Fruit fly (Drosophila melanogaster) whole organism, prepupa: ENCODE data around the gene CG6340.

Experiments used
- Blimp-1 ChIP-seq: fragments of 200-800 bp; sonication (Bioruptor generic); optimal IDR thresholded peaks from 3 replicates; lab custom pipeline; 2017; ENCODE audit warnings: missing biosample characterization, missing genetic modification characterization, mild to moderate bottlenecking, moderate library complexity, missing genetic modification reagents
- CG10631 ChIP-seq: fragments of 200-800 bp; sonication (Bioruptor generic); optimal IDR thresholded peaks from 2 replicates; lab custom pipeline; 2016; ENCODE audit warnings: missing biosample characterization, missing genetic modification characterization
- CG10669 ChIP-seq: fragments of 200-800 bp; sonication (Bioruptor generic); optimal IDR thresholded peaks from 3 replicates; lab custom pipeline; 2018; ENCODE audit warnings: missing biosample characterization, mild to moderate bottlenecking, missing genetic modification characterization, moderate library complexity
- CG11294 ChIP-seq: fragments of 200-800 bp; sonication (Bioruptor generic); IDR thresholded peaks from 2 replicates; pipeline ENCODE4 v1.3.6; 2022; ENCODE audit warnings: missing biosample characterization, missing genetic modification characterization
- CG11762 ChIP-seq: fragments of 200-800 bp; sonication (Bioruptor generic); optimal IDR thresholded peaks from 3 replicates; lab custom pipeline; 2016; ENCODE audit warnings: missing biosample characterization, missing genetic modification characterization; ENCODE audit not compliant: insufficient read depth
- CG11902 ChIP-seq: fragments of 200-800 bp; sonication (Bioruptor generic); optimal IDR thresholded peaks from 3 replicates; lab custom pipeline; 2016; ENCODE audit warnings: missing biosample characterization, missing genetic modification characterization
- CG1621 ChIP-seq: fragments of 200-800 bp; sonication (Bioruptor generic); optimal IDR thresholded peaks from 3 replicates; lab custom pipeline; 2018; ENCODE audit warnings: missing biosample characterization, mild to moderate bottlenecking, missing genetic modification characterization
- CG16779 ChIP-seq: fragments of 200-800 bp; sonication (Bioruptor generic); optimal IDR thresholded peaks from 3 replicates; lab custom pipeline; 2017; ENCODE audit warnings: missing biosample characterization, mild to moderate bottlenecking, missing genetic modification characterization
- CG31627 ChIP-seq: fragments of 200-800 bp; sonication (Bioruptor generic); optimal IDR thresholded peaks from 3 replicates; lab custom pipeline; 2016; ENCODE audit warnings: missing biosample characterization, missing genetic modification characterization
- CG32006 ChIP-seq: fragments of 200-800 bp; sonication (Bioruptor generic); optimal IDR thresholded peaks from 3 replicates; lab custom pipeline; 2017; ENCODE audit warnings: missing biosample characterization, mild to moderate bottlenecking, missing genetic modification characterization
- CG34406 ChIP-seq: fragments of 200-800 bp; sonication (Bioruptor generic); optimal IDR thresholded peaks from 3 replicates; lab custom pipeline; 2016; ENCODE audit warnings: missing biosample characterization, missing genetic modification characterization
- CG6163 ChIP-seq: fragments of 200-800 bp; sonication (Bioruptor generic); IDR thresholded peaks from 3 replicates; pipeline ENCODE4 v1.3.6; 2022; ENCODE audit warnings: missing biosample characterization, missing genetic modification characterization
- CG6792 ChIP-seq: fragments of 200-800 bp; sonication (Bioruptor generic); optimal IDR thresholded peaks from 3 replicates; lab custom pipeline; 2016; ENCODE audit warnings: missing biosample characterization, missing genetic modification characterization
- CG8119 ChIP-seq: fragments of 200-800 bp; sonication (Bioruptor generic); IDR thresholded peaks from 3 replicates; pipeline ENCODE4 v1.3.6; 2022; ENCODE audit warnings: missing biosample characterization, missing genetic modification characterization
- CG8632 ChIP-seq: fragments of 200-800 bp; sonication (Bioruptor generic); optimal IDR thresholded peaks from 3 replicates; lab custom pipeline; 2016; ENCODE audit warnings: missing biosample characterization, missing genetic modification characterization
- Eip75B ChIP-seq: fragments of 200-800 bp; sonication (Bioruptor generic); optimal IDR thresholded peaks from 3 replicates; lab custom pipeline; 2016; ENCODE audit warnings: missing biosample characterization, missing genetic modification characterization
- Eip78C ChIP-seq: fragments of 200-800 bp; sonication (Bioruptor generic); peaks from one replicate; lab custom pipeline; 2016; ENCODE audit warnings: missing biosample characterization, missing genetic modification characterization
- Ets21C ChIP-seq: fragments of 200-800 bp; sonication (Bioruptor generic); optimal IDR thresholded peaks from 3 replicates; lab custom pipeline; 2016; ENCODE audit warnings: missing biosample characterization, missing genetic modification characterization
- Ets96B ChIP-seq: fragments of 200-800 bp; optimal IDR thresholded peaks from 2 replicates; lab custom pipeline; 2019; ENCODE audit warnings: missing biosample characterization, mild to moderate bottlenecking, missing genetic modification characterization, moderate library complexity
- Gug ChIP-seq: fragments of 200-800 bp; sonication (Bioruptor generic); IDR thresholded peaks from 2 replicates; pipeline ENCODE4 v1.3.6; 2022; ENCODE audit warnings: missing biosample characterization, missing genetic modification characterization
- Hr38 ChIP-seq: sonication (Bioruptor generic); optimal IDR thresholded peaks from 2 replicates; lab custom pipeline; 2016; ENCODE audit warnings: missing biosample characterization, missing genetic modification characterization
- Hr39 ChIP-seq: fragments of 200-800 bp; sonication (Bioruptor generic); optimal IDR thresholded peaks from 2 replicates; lab custom pipeline; 2016; ENCODE audit warnings: missing biosample characterization, missing genetic modification characterization
- Lpt ChIP-seq: fragments of 200-800 bp; sonication (Bioruptor generic); optimal IDR thresholded peaks from 3 replicates; lab custom pipeline; 2016; ENCODE audit warnings: missing biosample characterization, missing genetic modification characterization
- Met ChIP-seq: fragments of 200-800 bp; sonication (Bioruptor generic); optimal IDR thresholded peaks from 3 replicates; lab custom pipeline; 2016; ENCODE audit warnings: missing biosample characterization, missing genetic modification characterization
- OdsH ChIP-seq: fragments of 200-800 bp; sonication (Bioruptor generic); optimal IDR thresholded peaks from 3 replicates; lab custom pipeline; 2016; ENCODE audit warnings: missing biosample characterization, missing genetic modification characterization
- Sox102F ChIP-seq: fragments of 200-800 bp; sonication (Bioruptor generic); optimal IDR thresholded peaks from 2 replicates; lab custom pipeline; 2016; ENCODE audit warnings: missing biosample characterization, mild to moderate bottlenecking, missing genetic modification characterization
- Sox14 ChIP-seq: fragments of 200-800 bp; sonication (Bioruptor generic); optimal IDR thresholded peaks from 3 replicates; lab custom pipeline; 2016; ENCODE audit warnings: missing biosample characterization, missing genetic modification characterization
- Sox15 ChIP-seq: fragments of 200-800 bp; sonication (Bioruptor generic); optimal IDR thresholded peaks from 3 replicates; lab custom pipeline; 2016; ENCODE audit warnings: missing biosample characterization, missing genetic modification characterization
- achi ChIP-seq: fragments of 200-800 bp; sonication (Bioruptor generic); optimal IDR thresholded peaks from 3 replicates; lab custom pipeline; 2016; ENCODE audit warnings: missing biosample characterization, missing genetic modification characterization
- acj6 ChIP-seq: fragments of 200-800 bp; sonication (Bioruptor generic); optimal IDR thresholded peaks from 3 replicates; lab custom pipeline; 2016; ENCODE audit warnings: missing biosample characterization, missing genetic modification characterization
- dac ChIP-seq: fragments of 200-800 bp; sonication (Bioruptor generic); optimal IDR thresholded peaks from 2 replicates; lab custom pipeline; 2017; ENCODE audit warnings: missing biosample characterization, mild to moderate bottlenecking, missing genetic modification characterization
- dsx ChIP-seq: fragments of 200-800 bp; optimal IDR thresholded peaks from 3 replicates; lab custom pipeline; 2019; ENCODE audit warnings: missing biosample characterization, mild to moderate bottlenecking, missing genetic modification characterization, moderate library complexity; ENCODE audit not compliant: poor library complexity, severe bottlenecking
- eg ChIP-seq: fragments of 200-800 bp; sonication (Bioruptor generic); IDR thresholded peaks from 3 replicates; pipeline ENCODE4 v1.3.6; 2022; ENCODE audit warnings: missing biosample characterization, missing genetic modification characterization
- esn ChIP-seq: fragments of 200-800 bp; sonication (Bioruptor generic); optimal IDR thresholded peaks from 2 replicates; lab custom pipeline; 2016; ENCODE audit warnings: missing biosample characterization, mild to moderate bottlenecking, missing genetic modification characterization, moderate library complexity
- lz ChIP-seq: fragments of 200-800 bp; sonication (Bioruptor generic); optimal IDR thresholded peaks from 3 replicates; lab custom pipeline; 2016; ENCODE audit warnings: missing biosample characterization, missing genetic modification characterization
- net ChIP-seq: fragments of 200-800 bp; sonication (Bioruptor generic); optimal IDR thresholded peaks from 3 replicates; lab custom pipeline; 2016; ENCODE audit warnings: missing biosample characterization, missing genetic modification characterization
- pdm3 ChIP-seq: fragments of 200-800 bp; sonication (Bioruptor generic); optimal IDR thresholded peaks from 3 replicates; lab custom pipeline; 2016; ENCODE audit warnings: missing biosample characterization, missing genetic modification characterization
- salr ChIP-seq, 2 experiments: fragments of 200-800 bp; sonication (Bioruptor generic); optimal IDR thresholded peaks; 3 replicates each; lab custom pipeline; 2016 to 2018; ENCODE audit warnings: missing biosample characterization in 2 of 2, missing genetic modification characterization in 2 of 2, mild to moderate bottlenecking in 1 of 2
- spab ChIP-seq: fragments of 200-800 bp; sonication (Bioruptor generic); optimal IDR thresholded peaks from 2 replicates; lab custom pipeline; 2017; ENCODE audit warnings: missing biosample characterization, mild to moderate bottlenecking, missing genetic modification characterization, missing genetic modification reagents
- ss ChIP-seq, 2 experiments: fragments of 200-800 bp; sonication (Bioruptor generic); optimal IDR thresholded peaks; 2 replicates in 1 of 2; 3 replicates in 1 of 2; lab custom pipeline; 2017 to 2018; ENCODE audit warnings: mild to moderate bottlenecking in 2 of 2, missing biosample characterization in 2 of 2, missing genetic modification characterization in 2 of 2, moderate library complexity in 1 of 2
- svp ChIP-seq: fragments of 200-800 bp; sonication (Bioruptor generic); peaks from one replicate; lab custom pipeline; 2016; ENCODE audit warnings: missing biosample characterization, missing genetic modification characterization
- topi ChIP-seq: fragments of 200-800 bp; sonication (Bioruptor generic); optimal IDR thresholded peaks from 3 replicates; lab custom pipeline; 2016; ENCODE audit warnings: missing biosample characterization, missing genetic modification characterization
- vri ChIP-seq: fragments of 200-800 bp; sonication (Bioruptor generic); optimal IDR thresholded peaks from 3 replicates; lab custom pipeline; 2016; ENCODE audit warnings: missing biosample characterization, mild to moderate bottlenecking, missing genetic modification characterization

Gene CG6340

dm6 chrX:15453121-15453520, 29.1 kb upstream of the CG6340 start, which contains the start of gene CG11655 (continued):
- TF ChIP-seq Sox14 (GFP tag; lab: Kevin White, UChicago) (peak; percentile 50), Blimp-1 (GFP tag; lab: Kevin White, UChicago) (no peak), CG8119 (GFP tag; lab: Robert Waterston, UW) (0 out of 3 replicates have a peak, but pooled peaks have one; percentile 20), Hr39 (GFP tag; lab: Kevin White, UChicago) (peak; percentile 49), CG6163 (GFP tag; lab: Robert Waterston, UW) (peak; percentile 21; the same call in 1 of the 3 replicates), ss (GFP tag; optimal IDR thresholded peaks at IDR 0.05; lab: Kevin White, UChicago) (no peak), svp (GFP tag; lab: Kevin White, UChicago) (no peak), CG1621 (tag; lab: Kevin White, UChicago) (peak; percentile 60), Eip75B (GFP tag; lab: Kevin White, UChicago) (peak; percentile 47), dsx (peak; percentile 63), salr (GFP tag; optimal IDR thresholded peaks at IDR 0.05; lab: Kevin White, UChicago) (no peak), pdm3 (GFP tag; lab: Kevin White, UChicago) (peak; percentile 50), CG8632 (GFP tag; lab: Kevin White, UChicago) (no peak), topi (GFP tag; lab: Kevin White, UChicago) (peak; percentile 62), lz (GFP tag; lab: Kevin White, UChicago) (peak; percentile 60), net (GFP tag; lab: Kevin White, UChicago) (peak; percentile 52), CG32006 (GFP tag; lab: Kevin White, UChicago) (peak; percentile 55), CG34406 (GFP tag; lab: Kevin White, UChicago) (peak; percentile 38), CG10669 (GFP tag; lab: Kevin White, UChicago) (no peak), Ets96B (tag; lab: Kevin White, UChicago) (peak; percentile 31), esn (GFP tag; lab: Kevin White, UChicago) (peak; percentile 61), dac (GFP tag; lab: Kevin White, UChicago) (no peak), vri (GFP tag; lab: Kevin White, UChicago) (no peak), Eip78C (GFP tag; lab: Kevin White, UChicago) (peak; percentile 79), CG11294 (GFP tag; lab: Robert Waterston, UW) (no peak), achi (GFP tag; lab: Kevin White, UChicago) (no peak), CG6792 (GFP tag; lab: Kevin White, UChicago) (peak; percentile 38), Lpt (peak; percentile 12)

DNA sequence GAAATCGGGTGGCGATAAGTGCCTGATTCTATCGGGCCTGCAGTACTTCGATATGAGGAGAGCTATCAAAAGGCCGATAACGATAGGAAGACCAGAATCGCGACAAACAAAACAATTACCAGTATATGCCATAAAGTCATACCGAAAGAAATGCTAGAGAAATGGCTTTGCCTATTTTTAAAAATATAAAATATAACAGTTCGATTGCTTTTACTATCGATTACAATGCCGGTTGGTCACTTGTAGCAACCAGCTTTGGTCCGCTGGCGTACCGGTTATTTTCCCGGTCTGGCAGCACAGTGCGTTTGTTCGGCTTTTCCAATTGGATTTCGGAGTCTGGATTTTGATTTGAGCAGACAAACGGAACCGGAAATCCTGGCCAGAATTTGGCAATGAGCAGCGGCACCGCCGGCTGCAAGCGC, 19.7 kb upstream of the CG6340 start, which contains the start of the genes shtd, CG6294 and CG6299:
Gene shtd (minus strand): TSS at position 6 of the 422 bp plus-strand sequence.
Gene CG6294 (plus strand): TSS at position 287 of the 422 bp plus-strand sequence.
Gene CG6299 (plus strand): TSS at position 287 of the 422 bp plus-strand sequence.
- TF ChIP-seq CG16779 (tag; lab: Kevin White, UChicago) (no peak), CG11762 (GFP tag; lab: Kevin White, UChicago) (no peak), Sox15 (GFP tag; lab: Kevin White, UChicago) (no peak), Hr38 (GFP tag; lab: Kevin White, UChicago) (no peak), Ets21C (GFP tag; lab: Kevin White, UChicago) (no peak), topi (GFP tag; lab: Kevin White, UChicago) (peak; percentile 2), Eip78C (GFP tag; lab: Kevin White, UChicago) (no peak), esn (GFP tag; lab: Kevin White, UChicago) (peak; percentile 3), svp (GFP tag; lab: Kevin White, UChicago) (no peak), acj6 (GFP tag; lab: Kevin White, UChicago) (no peak), Met (GFP tag; lab: Kevin White, UChicago) (no peak), Sox102F (GFP tag; lab: Kevin White, UChicago) (no peak), CG6792 (GFP tag; lab: Kevin White, UChicago) (no peak), Sox14 (GFP tag; lab: Kevin White, UChicago) (peak; percentile 15), spab (GFP tag; lab: Kevin White, UChicago) (no peak), eg (GFP tag; lab: Robert Waterston, UW) (no peak), CG10631 (GFP tag; lab: Kevin White, UChicago) (no peak), OdsH (no peak), CG1621 (tag; lab: Kevin White, UChicago) (no peak), salr (GFP tag; optimal IDR thresholded peaks at IDR 0.05; lab: Kevin White, UChicago) (no peak), CG10669 (GFP tag; lab: Kevin White, UChicago) (no peak), CG31627 (GFP tag; lab: Kevin White, UChicago) (no peak), CG11902 (GFP tag; lab: Kevin White, UChicago) (no peak), Eip75B (GFP tag; lab: Kevin White, UChicago) (no peak), Gug (no peak)
